Worm (Caenorhabditis elegans): Measurements from ENCODE around the gene C01G10.15.

DNA sequence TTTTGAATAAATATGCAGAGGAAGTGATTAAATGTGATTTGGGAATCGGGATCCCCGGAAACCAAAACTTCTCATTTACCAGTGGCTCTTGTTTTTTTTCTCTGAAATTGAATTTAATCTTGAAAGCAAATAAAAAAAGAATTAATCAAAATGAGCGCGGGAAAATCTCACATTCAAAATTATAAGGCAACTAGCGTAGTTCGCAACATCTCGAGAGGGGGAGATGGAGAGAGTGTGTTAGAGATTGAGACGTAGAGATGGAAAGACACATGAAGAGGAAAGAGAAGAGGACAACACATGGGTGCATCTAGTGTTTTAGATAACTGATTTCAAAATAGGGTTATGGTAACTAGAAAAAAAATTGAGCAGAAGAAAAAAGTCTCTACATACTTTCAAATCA lies 39.0 kb downstream of the C01G10.15 start, which contains the start of gene sdc-3:
- no peak for TF ChIP-seq tab-1 (GFP tag; IDR thresholded peaks at IDR 0.05)
- no peak for TF ChIP-seq ztf-29 (GFP tag; IDR thresholded peaks at IDR 0.05)
